Worm (Caenorhabditis elegans) whole organism, L3 larva: ENCODE results near the gene F23D12.4.

ENCODE experiments used
- aly-2 ChIP-seq: fragments of 150-350 bp; optimal IDR thresholded peaks from 2 replicates; lab custom pipeline; 2014; ENCODE audit warnings: missing biosample characterization, missing genetic modification characterization
- ama-1 ChIP-seq: fragments of 150-350 bp; optimal IDR thresholded peaks from 2 replicates; lab custom pipeline; 2018
- ceh-16 ChIP-seq: sonication (generic microtip); optimal IDR thresholded peaks from 2 replicates; lab custom pipeline; 2017; ENCODE audit warnings: missing biosample characterization, missing genetic modification characterization
- ceh-28 ChIP-seq: fragments of 150-350 bp; optimal IDR thresholded peaks from 2 replicates; lab custom pipeline; 2014; ENCODE audit warnings: missing biosample characterization, missing genetic modification reagents, missing genetic modification characterization
- ceh-82 ChIP-seq: fragments of 150-350 bp; optimal IDR thresholded peaks from 2 replicates; lab custom pipeline; 2014; ENCODE audit warnings: missing biosample characterization, missing genetic modification characterization
- ceh-9 ChIP-seq: sonication (generic microtip); optimal IDR thresholded peaks from 2 replicates; lab custom pipeline; 2018; ENCODE audit warnings: missing biosample characterization, missing genetic modification characterization
- daf-12 ChIP-seq: fragments of 150-350 bp; optimal IDR thresholded peaks from 2 replicates; lab custom pipeline; 2014; ENCODE audit warnings: missing biosample characterization, missing genetic modification reagents, missing genetic modification characterization
- egl-5 ChIP-seq: fragments of 150-350 bp; optimal IDR thresholded peaks from 2 replicates; lab custom pipeline; 2017; ENCODE audit warnings: missing biosample characterization, missing genetic modification reagents, missing genetic modification characterization, inconsistent platforms
- elt-1 ChIP-seq: fragments of 150-350 bp; optimal IDR thresholded peaks from 2 replicates; lab custom pipeline; 2014; ENCODE audit warnings: missing biosample characterization, missing genetic modification characterization
- elt-2 ChIP-seq: sonication (generic microtip); optimal IDR thresholded peaks from 2 replicates; lab custom pipeline; 2016; ENCODE audit warnings: missing genetic modification reagents, mild to moderate bottlenecking, missing genetic modification characterization, missing compliant biosample characterization
- fkh-10 ChIP-seq: sonication (generic microtip); optimal IDR thresholded peaks from 2 replicates; lab custom pipeline; 2017; ENCODE audit warnings: missing biosample characterization, missing genetic modification reagents, missing genetic modification characterization
- fkh-2 ChIP-seq: fragments of 150-350 bp; optimal IDR thresholded peaks from 2 replicates; lab custom pipeline; 2014; ENCODE audit warnings: missing biosample characterization, missing genetic modification reagents, missing genetic modification characterization
- fos-1 ChIP-seq: fragments of 150-350 bp; optimal IDR thresholded peaks from 2 replicates; lab custom pipeline; 2014; ENCODE audit warnings: missing biosample characterization, missing genetic modification characterization
- hmg-11 ChIP-seq: sonication (generic microtip); optimal IDR thresholded peaks from 2 replicates; lab custom pipeline; 2016; ENCODE audit warnings: missing genetic modification characterization, missing compliant biosample characterization
- jun-1 ChIP-seq: fragments of 150-350 bp; optimal IDR thresholded peaks from 2 replicates; lab custom pipeline; 2014; ENCODE audit warnings: missing biosample characterization, missing genetic modification reagents, missing genetic modification characterization
- lin-15B ChIP-seq: fragments of 150-350 bp; optimal IDR thresholded peaks from 2 replicates; lab custom pipeline; 2014; ENCODE audit warnings: missing biosample characterization, missing genetic modification characterization
- lsy-12 ChIP-seq: sonication (generic microtip); optimal IDR thresholded peaks from 2 replicates; lab custom pipeline; 2016; ENCODE audit warnings: mild to moderate bottlenecking, missing genetic modification characterization, missing compliant biosample characterization
- mdl-1 ChIP-seq: fragments of 150-350 bp; optimal IDR thresholded peaks from 2 replicates; lab custom pipeline; 2014; ENCODE audit warnings: missing biosample characterization, missing genetic modification characterization
- mml-1 ChIP-seq: fragments of 150-350 bp; sonication (generic microtip); optimal IDR thresholded peaks from 3 replicates; lab custom pipeline; 2014; ENCODE audit warnings: missing biosample characterization, missing genetic modification characterization
- nfya-1 ChIP-seq: sonication (generic microtip); optimal IDR thresholded peaks from 2 replicates; lab custom pipeline; 2017; ENCODE audit warnings: missing genetic modification characterization, mild to moderate bottlenecking, missing compliant biosample characterization, antibody characterized with exemption, moderate library complexity; ENCODE audit not compliant: insufficient read depth
- nhr-11 ChIP-seq: fragments of 150-350 bp; optimal IDR thresholded peaks from 2 replicates; lab custom pipeline; 2014; ENCODE audit warnings: missing biosample characterization, missing genetic modification characterization
- nhr-12 ChIP-seq: fragments of 150-350 bp; optimal IDR thresholded peaks from 2 replicates; lab custom pipeline; 2014; ENCODE audit warnings: missing biosample characterization, missing genetic modification characterization
- nhr-237 ChIP-seq: fragments of 150-350 bp; optimal IDR thresholded peaks from 2 replicates; lab custom pipeline; 2014; ENCODE audit warnings: missing biosample characterization, missing genetic modification characterization
- nhr-25 ChIP-seq: sonication (generic microtip); optimal IDR thresholded peaks from 2 replicates; lab custom pipeline; 2017; ENCODE audit warnings: missing biosample characterization, missing genetic modification characterization
- nhr-28 ChIP-seq: fragments of 150-350 bp; optimal IDR thresholded peaks from 2 replicates; lab custom pipeline; 2014; ENCODE audit warnings: missing biosample characterization, missing genetic modification characterization
- nhr-43 ChIP-seq: sonication (generic microtip); optimal IDR thresholded peaks from 2 replicates; lab custom pipeline; 2016; ENCODE audit warnings: mild to moderate bottlenecking, missing genetic modification characterization, missing compliant biosample characterization; ENCODE audit not compliant: poor library complexity, severe bottlenecking
- nhr-67 ChIP-seq: fragments of 150-350 bp; optimal IDR thresholded peaks from 2 replicates; lab custom pipeline; 2014; ENCODE audit warnings: missing biosample characterization, missing genetic modification characterization
- nhr-76 ChIP-seq: fragments of 150-350 bp; sonication (generic microtip); optimal IDR thresholded peaks from 5 replicates; lab custom pipeline; 2014; ENCODE audit warnings: missing biosample characterization, missing genetic modification characterization
- nhr-77 ChIP-seq: fragments of 150-350 bp; optimal IDR thresholded peaks from 2 replicates; lab custom pipeline; 2014; ENCODE audit warnings: missing biosample characterization, missing genetic modification characterization
- pqm-1 ChIP-seq: fragments of 150-350 bp; optimal IDR thresholded peaks from 2 replicates; lab custom pipeline; 2017; ENCODE audit warnings: missing biosample characterization, missing genetic modification characterization, inconsistent platforms
- sea-2 ChIP-seq: fragments of 150-350 bp; sonication (generic microtip); optimal IDR thresholded peaks from 4 replicates; lab custom pipeline; 2014; ENCODE audit warnings: missing biosample characterization, missing genetic modification reagents, missing genetic modification characterization
- snpc-4 ChIP-seq: fragments of 150-350 bp; optimal IDR thresholded peaks from 2 replicates; lab custom pipeline; 2014; ENCODE audit warnings: missing biosample characterization, missing genetic modification characterization
- tbx-2 ChIP-seq: sonication (generic microtip); optimal IDR thresholded peaks from 2 replicates; lab custom pipeline; 2016; ENCODE audit warnings: mild to moderate bottlenecking, missing genetic modification characterization, missing compliant biosample characterization
- unc-39 ChIP-seq: sonication (generic microtip); optimal IDR thresholded peaks from 4 replicates; lab custom pipeline; 2017; ENCODE audit warnings: missing biosample characterization, missing genetic modification characterization
- unc-62 ChIP-seq: fragments of 150-350 bp; sonication (generic microtip); optimal IDR thresholded peaks from 4 replicates; lab custom pipeline; 2014; ENCODE audit warnings: missing biosample characterization, missing genetic modification reagents, missing genetic modification characterization
- ztf-11 ChIP-seq: fragments of 150-350 bp; optimal IDR thresholded peaks from 2 replicates; lab custom pipeline; 2014; ENCODE audit warnings: missing biosample characterization, missing genetic modification characterization
- ztf-4 ChIP-seq: fragments of 150-350 bp; optimal IDR thresholded peaks from 2 replicates; lab custom pipeline; 2014; ENCODE audit warnings: missing biosample characterization, missing genetic modification characterization

Gene F23D12.4

ce11 chrX:14447498-14447897, 2.7 kb downstream of the F23D12.4 start:
- TF ChIP-seq mdl-1 (no peak), elt-2 (tag; lab: Kevin White, UChicago) (no peak), lin-15B (no peak), mml-1 (tag; lab: Kevin White, UChicago) (no peak), ceh-82 (no peak), pqm-1 (no peak), nhr-77 (tag; lab: Kevin White, UChicago) (no peak), nhr-237 (tag; lab: Kevin White, UChicago) (no peak), daf-12 (tag; lab: Kevin White, UChicago) (no peak), ceh-9 (tag; lab: Kevin White, UChicago) (no peak)
- TF ChIP-seq, all 47 proteins: peak for 0

- TF ChIP-seq aly-2 (tag; lab: Kevin White, UChicago) (no peak), hmg-11 (no peak), elt-2 (tag; lab: Kevin White, UChicago) (no peak), fos-1 (tag; lab: Kevin White, UChicago) (no peak), nhr-25 (no peak), jun-1 (no peak), daf-12 (tag; lab: Kevin White, UChicago) (no peak), sea-2 (GFP tag; lab: Kevin White, UChicago) (no peak), nhr-11 (tag; lab: Kevin White, UChicago) (no peak), ama-1 (lab: Kevin White, UChicago) (no peak), ztf-11 (tag; lab: Kevin White, UChicago) (no peak), pqm-1 (no peak), ceh-9 (tag; lab: Kevin White, UChicago) (no peak), mdl-1 (no peak), fkh-10 (no peak), unc-62 (GFP tag; lab: Kevin White, UChicago) (no peak), egl-5 (tag; lab: Kevin White, UChicago) (no peak), nhr-237 (tag; lab: Kevin White, UChicago) (no peak), unc-39 (no peak)
Observed at ce11 chrX:14447910-14448309, 3.1 kb downstream of the F23D12.4 start, which contains the start of gene jmjd-3.2. Gene jmjd-3.2, plus strand, starts transcription at chrX:14448210.

ce11 chrX:14453735-14454134, 8.9 kb downstream of the F23D12.4 start, which contains the start of gene F23D12.7:
Gene F23D12.7, minus strand, starts transcription at chrX:14453835.
- TF ChIP-seq lin-15B (no peak), unc-39 (no peak), lsy-12 (tag; lab: Kevin White, UChicago) (no peak), nhr-237 (tag; lab: Kevin White, UChicago) (no peak), ceh-82 (no peak), elt-1 (no peak), jun-1 (no peak), fkh-2 (no peak), nhr-11 (tag; lab: Kevin White, UChicago) (no peak), mml-1 (tag; lab: Kevin White, UChicago) (no peak), nhr-28 (tag; lab: Kevin White, UChicago) (no peak), ceh-16 (no peak), mdl-1 (no peak), nfya-1 (tag; lab: Kevin White, UChicago) (no peak), tbx-2 (tag; lab: Kevin White, UChicago) (no peak)

- TF ChIP-seq jun-1 (no peak), lsy-12 (tag; lab: Kevin White, UChicago) (no peak), egl-5 (tag; lab: Kevin White, UChicago) (no peak), ztf-4 (tag; lab: Kevin White, UChicago) (no peak), nhr-12 (tag; lab: Kevin White, UChicago) (no peak), nhr-76 (no peak), elt-1 (no peak), hmg-11 (no peak), mml-1 (tag; lab: Kevin White, UChicago) (no peak), nhr-43 (tag; lab: Kevin White, UChicago) (no peak), nhr-67 (no peak), snpc-4 (no peak), ceh-16 (no peak), lin-15B (no peak), nhr-28 (tag; lab: Kevin White, UChicago) (no peak), ztf-11 (tag; lab: Kevin White, UChicago) (no peak), ceh-28 (tag; lab: Kevin White, UChicago) (no peak), mdl-1 (no peak), fkh-10 (no peak), nhr-237 (tag; lab: Kevin White, UChicago) (no peak)
- TF ChIP-seq, all 47 proteins: peak for 0
Observed at ce11 chrX:14455419-14455818, 10.6 kb downstream of the F23D12.4 start, which contains the start of gene Y66C5A.1. Gene Y66C5A.1, minus strand, starts transcription at chrX:14455519.
